Fruit fly (Drosophila melanogaster): ENCODE data around the gene IPIP.

Gene IPIP

dm6 chr2L:6045972-6046718 lies 1.7 kb upstream of the IPIP start, which contains the start of gene Pfas (continued):
- TF ChIP-seq sisA (GFP tag; IDR thresholded peaks at IDR 0.05) = 0 out of 2 replicates have a peak, but pooled peaks have one; percentile 11
- TF ChIP-seq CG4328 (GFP tag; optimal IDR thresholded peaks at IDR 0.05) = peak; percentile 27
- peak; percentile 72 for TF ChIP-seq her (GFP tag; optimal IDR thresholded peaks at IDR 0.05)
- peak; percentile 52 for TF ChIP-seq Xbp1 (GFP tag; optimal IDR thresholded peaks at IDR 0.05)
- peak; percentile 6 for TF ChIP-seq CG17912 (GFP tag; optimal IDR thresholded peaks at IDR 0.05)
- TF ChIP-seq zfh1 (GFP tag; IDR thresholded peaks at IDR 0.05) = peak; percentile 26; the same call in 1 of the 3 replicates
- no peak for TF ChIP-seq pita (GFP tag; optimal IDR thresholded peaks at IDR 0.05)
- no peak for TF ChIP-seq Ets65A (GFP tag)
- no peak for TF ChIP-seq CG2129 (GFP tag; IDR thresholded peaks at IDR 0.05; ENCODE audit: partially characterized antibody)
- TF ChIP-seq CG7745 (tag; optimal IDR thresholded peaks at IDR 0.05) = no peak
- no peak for TF ChIP-seq CG30020 (tag; optimal IDR thresholded peaks at IDR 0.05)
- no peak for TF ChIP-seq wdn (GFP tag; IDR thresholded peaks at IDR 0.05)
- no peak for TF ChIP-seq CG16815 (GFP tag; optimal IDR thresholded peaks at IDR 0.05)
- peak; percentile 33; the same call in 1 of the 2 replicates for TF ChIP-seq Bgb (GFP tag; IDR thresholded peaks at IDR 0.05; ENCODE audit: partially characterized antibody)
- TF ChIP-seq mld (GFP tag; IDR thresholded peaks at IDR 0.05; ENCODE audit: partially characterized antibody) = no peak
- peak in 1 of 2 experiments; percentile 11 for TF ChIP-seq Hr51 (GFP tag; optimal IDR thresholded peaks at IDR 0.05)
- TF ChIP-seq tx (GFP tag; optimal IDR thresholded peaks at IDR 0.05) = peak; percentile 47
- no peak for TF ChIP-seq CG15696 (tag; optimal IDR thresholded peaks at IDR 0.05)
- TF ChIP-seq sim (GFP tag; IDR thresholded peaks at IDR 0.05) = no peak
- peak; percentile 74 for TF ChIP-seq CG7987 (GFP tag; optimal IDR thresholded peaks at IDR 0.05)
- TF ChIP-seq crc (GFP tag; optimal IDR thresholded peaks at IDR 0.05) = peak; percentile 34
- TF ChIP-seq CHES-1-like (GFP tag; optimal IDR thresholded peaks at IDR 0.05) = peak; percentile 72
- TF ChIP-seq NC2β (GFP tag; optimal IDR thresholded peaks at IDR 0.05) = peak; percentile 12
- TF ChIP-seq CG10959 (GFP tag; IDR thresholded peaks at IDR 0.05) = peak; percentile 54
- TF ChIP-seq ase (GFP tag; IDR thresholded peaks at IDR 0.05) = no peak
- no peak for TF ChIP-seq sc (optimal IDR thresholded peaks at IDR 0.05)
- no peak for TF ChIP-seq sc (GFP tag; optimal IDR thresholded peaks at IDR 0.05)
- peak; percentile 76 for TF ChIP-seq CG15514 (GFP tag; optimal IDR thresholded peaks at IDR 0.05)
- TF ChIP-seq seq (GFP tag; IDR thresholded peaks at IDR 0.05) = no peak
- no peak for TF ChIP-seq CG9876 (GFP tag; optimal IDR thresholded peaks at IDR 0.05)
- no peak for TF ChIP-seq prd (optimal IDR thresholded peaks at IDR 0.05)
- TF ChIP-seq prd (GFP tag; IDR thresholded peaks at IDR 0.05) = 0 out of 3 replicates have a peak, but pooled peaks have one; percentile 35
- TF ChIP-seq CG6254 (GFP tag; optimal IDR thresholded peaks at IDR 0.05) = no peak
- no peak for TF ChIP-seq Trl (optimal IDR thresholded peaks at IDR 0.05)
- peak; percentile 52 for TF ChIP-seq Trl (GFP tag; optimal IDR thresholded peaks at IDR 0.05)
- no peak for TF ChIP-seq Tbp (GFP tag; optimal IDR thresholded peaks at IDR 0.05)
- peak; percentile 36 for TF ChIP-seq CG8924 (tag; optimal IDR thresholded peaks at IDR 0.05)
- no peak for TF ChIP-seq Eip74EF (GFP tag; optimal IDR thresholded peaks at IDR 0.05)
- no peak for TF ChIP-seq Hmx (GFP tag; optimal IDR thresholded peaks at IDR 0.05)
- TF ChIP-seq dati (GFP tag; IDR thresholded peaks at IDR 0.05) = no peak
- no peak for TF ChIP-seq CG1832 (GFP tag; optimal IDR thresholded peaks at IDR 0.05)
- TF ChIP-seq CG12104 (GFP tag; optimal IDR thresholded peaks at IDR 0.05) = peak; percentile 16
- TF ChIP-seq cas (GFP tag; IDR thresholded peaks at IDR 0.05) = no peak
- TF ChIP-seq CG3995 (GFP tag; optimal IDR thresholded peaks at IDR 0.05) = no peak
- no peak for TF ChIP-seq luna (GFP tag; optimal IDR thresholded peaks at IDR 0.05)
- TF ChIP-seq gro (GFP tag; optimal IDR thresholded peaks at IDR 0.05) = peak; percentile 84
- TF ChIP-seq schlank (tag; optimal IDR thresholded peaks at IDR 0.05) = peak; percentile 45
- TF ChIP-seq CG13775 (GFP tag; optimal IDR thresholded peaks at IDR 0.05) = no peak
- no peak for TF ChIP-seq danr (GFP tag; IDR thresholded peaks at IDR 0.05)
- TF ChIP-seq CG15601 (tag; optimal IDR thresholded peaks at IDR 0.05) = peak; percentile 52
